Worm (Caenorhabditis elegans) whole organism, L4/young adult: ENCODE results near the gene math-33.
A peak's percentile ranks its signal among the peaks of the same experiment; 100 is the strongest.

Source experiments
- W03F9.2 ChIP-seq: fragments of 150-350 bp; optimal IDR thresholded peaks from 2 replicates; lab custom pipeline; 2014; ENCODE audit warnings: missing biosample characterization, missing genetic modification characterization
- dao-5 ChIP-seq: sonication (generic microtip); optimal IDR thresholded peaks from 2 replicates; lab custom pipeline; 2016; ENCODE audit warnings: missing genotype, missing genetic modification characterization, moderate library complexity, missing compliant biosample characterization
- him-1 ChIP-seq: sonication (generic microtip); optimal IDR thresholded peaks from 2 replicates; lab custom pipeline; 2016; ENCODE audit warnings: missing genotype, missing genetic modification reagents, missing genetic modification characterization, missing compliant biosample characterization

DNA sequence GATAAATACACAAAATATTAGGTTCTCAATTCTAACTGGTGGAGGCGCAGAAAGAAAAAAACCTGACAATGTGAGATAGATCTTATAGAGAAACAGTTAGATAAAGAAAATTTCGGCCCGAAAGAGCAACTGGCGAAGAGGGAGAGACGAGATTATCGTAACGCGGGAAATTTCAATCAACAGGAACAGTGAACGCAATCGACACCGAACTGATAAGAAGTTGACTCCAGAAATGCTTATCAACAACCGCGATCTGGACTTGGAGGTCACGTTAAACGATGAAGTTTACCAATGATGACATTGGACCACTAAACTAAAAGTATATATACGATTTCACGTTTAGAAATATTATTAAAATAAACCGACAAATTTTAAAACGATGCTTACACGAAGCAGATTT is 37.3 kb upstream of the math-33 start:
- TF ChIP-seq dao-5 (peak; percentile 25), him-1 (no peak), W03F9.2 (no peak)
